Worm (Caenorhabditis elegans) whole organism, L1 larva: ENCODE results near the gene scav-1.

ENCODE experiments used
- C16A3.4 ChIP-seq: fragments of 150-350 bp; optimal IDR thresholded peaks from 2 replicates; lab custom pipeline; 2014; ENCODE audit warnings: missing biosample characterization, missing genetic modification characterization
- aly-2 ChIP-seq: fragments of 150-350 bp; optimal IDR thresholded peaks from 2 replicates; lab custom pipeline; 2014; ENCODE audit warnings: missing biosample characterization, missing genetic modification characterization
- ceh-63 ChIP-seq: fragments of 200-800 bp; sonication (Bioruptor generic); optimal IDR thresholded peaks from 2 replicates; lab custom pipeline; 2018; ENCODE audit warnings: mild to moderate bottlenecking, missing genetic modification characterization, missing compliant biosample characterization
- ceh-8 ChIP-seq: fragments of 200-800 bp; sonication (Bioruptor generic); optimal IDR thresholded peaks from 2 replicates; lab custom pipeline; 2018; ENCODE audit warnings: mild to moderate bottlenecking, missing genetic modification characterization, moderate library complexity, missing compliant biosample characterization
- ceh-88 ChIP-seq: fragments of 200-800 bp; sonication (Bioruptor generic); IDR thresholded peaks from 2 replicates; pipeline ENCODE4 v1.3.6; 2022; ENCODE audit warnings: missing genetic modification characterization, missing compliant biosample characterization
- ces-1 ChIP-seq: fragments of 150-350 bp; optimal IDR thresholded peaks from 2 replicates; lab custom pipeline; 2014; ENCODE audit warnings: missing biosample characterization, missing genetic modification reagents, missing genetic modification characterization
- dsc-1 ChIP-seq: sonication (generic microtip); optimal IDR thresholded peaks from 2 replicates; lab custom pipeline; 2016; ENCODE audit warnings: mild to moderate bottlenecking, missing genetic modification characterization, missing compliant biosample characterization
- efl-1 ChIP-seq, 4 experiments: fragments of 150-350 bp; optimal IDR thresholded peaks in 3 of 4; peaks in 1 of 4; 1 replicate in 1 of 4; 2 replicates in 3 of 4; lab custom pipeline; 2014; ENCODE audit warnings: missing biosample characterization in 2 of 4, missing genetic modification characterization in 2 of 4, missing genetic modification reagents in 2 of 4
- efl-3 ChIP-seq: fragments of 200-800 bp; sonication (Bioruptor generic); optimal IDR thresholded peaks from 2 replicates; lab custom pipeline; 2018; ENCODE audit warnings: mild to moderate bottlenecking, missing genetic modification characterization, missing compliant biosample characterization
- egl-13 ChIP-seq: sonication (generic microtip); optimal IDR thresholded peaks from 2 replicates; lab custom pipeline; 2016; ENCODE audit warnings: missing genotype, missing genetic modification reagents, missing genetic modification characterization, missing compliant biosample characterization
- egl-27 ChIP-seq, 2 experiments: fragments of 150-350 bp in 1 of 2; sonication (generic microtip); optimal IDR thresholded peaks; 3 replicates each; lab custom pipeline; 2017 to 2018; ENCODE audit warnings: missing biosample characterization in 2 of 2, missing genetic modification characterization in 2 of 2, missing genetic modification reagents in 2 of 2
- ets-5 ChIP-seq: fragments of 200-800 bp; sonication (Bioruptor generic); IDR thresholded peaks from 2 replicates; pipeline ENCODE4 v1.3.6; 2022; ENCODE audit warnings: missing genetic modification characterization, missing compliant biosample characterization
- fkh-8 ChIP-seq: sonication (generic microtip); optimal IDR thresholded peaks from 2 replicates; lab custom pipeline; 2016; ENCODE audit warnings: mild to moderate bottlenecking, missing genetic modification characterization, missing compliant biosample characterization
- irx-1 ChIP-seq: sonication (generic microtip); optimal IDR thresholded peaks from 2 replicates; lab custom pipeline; 2016; ENCODE audit warnings: missing genetic modification characterization, missing compliant biosample characterization
- lin-13 ChIP-seq: fragments of 150-350 bp; optimal IDR thresholded peaks from 2 replicates; lab custom pipeline; 2014; ENCODE audit warnings: missing biosample characterization, missing genetic modification reagents, missing genetic modification characterization
- lin-15B ChIP-seq: fragments of 150-350 bp; sonication (generic microtip); optimal IDR thresholded peaks from 3 replicates; lab custom pipeline; 2014; ENCODE audit warnings: missing biosample characterization, missing genetic modification characterization
- lin-35 ChIP-seq, 2 experiments: fragments of 150-350 bp; optimal IDR thresholded peaks; 2 replicates each; lab custom pipeline; 2014; ENCODE audit warnings: missing biosample characterization in 2 of 2, missing genetic modification characterization in 2 of 2, missing genetic modification reagents in 2 of 2
- lir-3 ChIP-seq: sonication (generic microtip); optimal IDR thresholded peaks from 2 replicates; lab custom pipeline; 2016; ENCODE audit warnings: mild to moderate bottlenecking, missing genetic modification characterization, moderate library complexity, missing compliant biosample characterization; ENCODE audit not compliant: poor library complexity
- mdl-1 ChIP-seq, 2 experiments: fragments of 150-350 bp; optimal IDR thresholded peaks; 2 replicates each; lab custom pipeline; 2014 to 2017; ENCODE audit warnings: missing biosample characterization in 2 of 2, missing genetic modification characterization in 2 of 2, inconsistent platforms in 1 of 2
- mef-2 ChIP-seq: fragments of 150-350 bp; optimal IDR thresholded peaks from 2 replicates; lab custom pipeline; 2014; ENCODE audit warnings: missing biosample characterization, missing genetic modification characterization
- nhr-11 ChIP-seq: fragments of 150-350 bp; optimal IDR thresholded peaks from 2 replicates; lab custom pipeline; 2014; ENCODE audit warnings: missing biosample characterization, missing genetic modification characterization
- nhr-19 ChIP-seq: fragments of 200-800 bp; sonication (Bioruptor generic); conservative IDR thresholded peaks from 2 replicates; pipeline ENCODE4 v1.3.6; 2022; ENCODE audit warnings: missing genetic modification characterization, missing compliant biosample characterization
- nhr-20 ChIP-seq: sonication (generic microtip); optimal IDR thresholded peaks from 2 replicates; lab custom pipeline; 2016; ENCODE audit warnings: mild to moderate bottlenecking, missing genetic modification characterization, missing compliant biosample characterization
- nhr-28 ChIP-seq: fragments of 150-350 bp; optimal IDR thresholded peaks from 2 replicates; lab custom pipeline; 2014; ENCODE audit warnings: missing biosample characterization, missing genetic modification characterization
- nhr-85 ChIP-seq: sonication (generic microtip); peaks from one replicate; lab custom pipeline; 2016; ENCODE audit warnings: missing genetic modification characterization, inconsistent platforms, missing compliant biosample characterization
- pag-3 ChIP-seq: sonication (generic microtip); optimal IDR thresholded peaks from 2 replicates; lab custom pipeline; 2017; ENCODE audit warnings: missing genetic modification characterization, mild to moderate bottlenecking, missing compliant biosample characterization, antibody characterized with exemption, borderline replicate concordance; ENCODE audit not compliant: insufficient read depth
- pax-3 ChIP-seq: fragments of 200-800 bp; sonication (Bioruptor generic); optimal IDR thresholded peaks from 2 replicates; lab custom pipeline; 2018; ENCODE audit warnings: mild to moderate bottlenecking, missing genetic modification characterization, moderate library complexity, missing compliant biosample characterization
- pqm-1 ChIP-seq: sonication (generic microtip); optimal IDR thresholded peaks from 3 replicates; lab custom pipeline; 2017; ENCODE audit warnings: missing biosample characterization, missing genetic modification characterization
- rnt-1 ChIP-seq: sonication (generic microtip); optimal IDR thresholded peaks from 2 replicates; lab custom pipeline; 2016; ENCODE audit warnings: mild to moderate bottlenecking, missing genetic modification characterization, moderate library complexity, missing compliant biosample characterization
- skn-1 ChIP-seq: fragments of 150-350 bp; optimal IDR thresholded peaks from 2 replicates; lab custom pipeline; 2014; ENCODE audit warnings: missing biosample characterization, missing genetic modification characterization
- snu-23 ChIP-seq: sonication (generic microtip); optimal IDR thresholded peaks from 2 replicates; lab custom pipeline; 2016; ENCODE audit warnings: missing genetic modification characterization, missing compliant biosample characterization
- swsn-7 ChIP-seq: sonication (generic microtip); optimal IDR thresholded peaks from 2 replicates; lab custom pipeline; 2016; ENCODE audit warnings: missing genetic modification characterization, missing compliant biosample characterization
- tbx-2 ChIP-seq: sonication (generic microtip); optimal IDR thresholded peaks from 2 replicates; lab custom pipeline; 2016; ENCODE audit warnings: missing genetic modification characterization, missing compliant biosample characterization
- tlp-1 ChIP-seq: fragments of 150-350 bp; optimal IDR thresholded peaks from 2 replicates; lab custom pipeline; 2014; ENCODE audit warnings: missing biosample characterization, missing genetic modification characterization
- unc-98 ChIP-seq: fragments of 200-800 bp; sonication (Bioruptor generic); IDR thresholded peaks from 2 replicates; pipeline ENCODE4 v1.3.6; 2022; ENCODE audit warnings: missing genetic modification characterization, missing compliant biosample characterization
- ztf-11 ChIP-seq, 2 experiments: sonication (generic microtip); optimal IDR thresholded peaks; 2 replicates each; lab custom pipeline; 2016 to 2017; ENCODE audit warnings: missing genetic modification characterization in 2 of 2, missing biosample characterization in 1 of 2, missing compliant biosample characterization in 1 of 2

scav-1 gene

DNA sequence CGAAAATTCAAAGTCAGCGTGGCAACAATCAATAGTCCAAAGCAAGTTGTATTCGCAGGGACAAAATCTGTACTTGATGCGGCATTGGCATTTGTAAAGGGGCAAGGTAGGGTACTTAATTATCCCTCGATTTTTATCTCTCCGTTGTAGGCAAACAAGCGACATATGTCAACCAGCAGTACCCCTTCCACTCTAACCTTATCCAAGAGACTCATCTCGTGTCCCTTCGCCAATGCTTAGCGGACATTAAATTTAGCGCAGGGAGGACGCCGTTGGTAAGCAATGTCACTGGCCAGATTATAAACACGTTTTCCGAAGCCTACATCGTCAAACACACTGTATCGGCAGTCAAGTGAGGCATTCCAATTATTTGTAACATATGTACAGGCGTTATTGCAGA lies 29.0 kb upstream of the scav-1 start (continued):
- TF ChIP-seq mef-2 = peak; percentile 93
- TF ChIP-seq ces-1 (GFP tag; lab: Kevin White, UChicago) = peak; percentile 48
- TF ChIP-seq rnt-1 (tag; lab: Kevin White, UChicago) = peak; percentile 97
- TF ChIP-seq ceh-8 (GFP tag; lab: Kevin White, UChicago) = peak; percentile 98
- no peak for TF ChIP-seq lin-15B

DNA sequence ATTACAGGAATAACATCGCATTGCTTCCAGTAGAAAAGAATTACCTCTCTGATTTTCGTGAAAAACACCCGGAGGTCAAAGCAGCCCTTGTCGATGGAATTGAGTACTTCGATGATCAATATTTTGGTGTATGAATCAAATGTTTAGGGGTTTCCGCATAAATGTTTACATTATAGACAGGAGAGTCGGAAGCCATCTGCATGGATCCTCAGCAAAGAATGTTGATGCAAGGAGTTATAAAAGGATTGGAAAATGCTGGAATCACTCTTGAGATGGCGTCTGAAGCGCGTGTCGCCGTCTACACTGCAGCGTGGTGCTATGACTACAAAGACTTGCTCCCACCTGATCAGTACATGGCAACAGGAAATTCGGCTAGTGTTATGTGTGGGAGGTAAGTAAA lies 13.9 kb upstream of the scav-1 start, which contains the start of gene C41A3.2:
Gene C41A3.2, minus strand, starts transcription at position 101 of the 400 bp plus-strand sequence.
- TF ChIP-seq dsc-1 (no peak), ceh-88 (GFP tag; lab: Robert Waterston, UW) (no peak), tlp-1 (no peak), nhr-11 (no peak), nhr-20 (no peak), ztf-11 (tag; optimal IDR thresholded peaks at IDR 0.05; lab: Kevin White, UChicago) (no peak), nhr-28 (no peak), irx-1 (no peak), efl-3 (GFP tag; lab: Kevin White, UChicago) (no peak)

DNA sequence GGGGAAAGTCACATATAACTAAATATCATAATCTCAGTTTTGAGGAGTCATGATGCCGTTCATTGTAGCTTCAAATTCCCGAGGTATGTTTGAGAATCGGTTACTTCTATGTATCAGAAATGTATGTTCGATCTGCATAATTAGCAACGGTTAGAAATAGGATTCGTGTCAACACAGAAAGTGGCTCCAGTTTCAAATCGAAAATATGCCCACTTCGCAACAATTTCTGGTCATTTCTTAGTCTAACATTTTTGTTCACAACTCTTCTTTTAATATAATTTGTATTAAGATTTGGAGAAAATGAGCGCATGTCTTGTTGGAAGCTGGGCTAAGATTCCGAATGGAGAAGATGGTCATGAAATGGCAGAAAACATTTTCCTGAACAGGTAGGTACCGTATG lies 13.1 kb upstream of the scav-1 start, which contains the start of gene pks-1:
Gene pks-1, plus strand, starts transcription at position 301 of the 400 bp plus-strand sequence.
- TF ChIP-seq lin-13 (GFP tag; lab: Kevin White, UChicago) = no peak
- TF ChIP-seq snu-23 (GFP tag; lab: Kevin White, UChicago) = no peak
- no peak for TF ChIP-seq nhr-28
- no peak for TF ChIP-seq mef-2
- no peak for TF ChIP-seq tbx-2 (tag; lab: Kevin White, UChicago)
- no peak for TF ChIP-seq swsn-7
- TF ChIP-seq skn-1 (tag; lab: Kevin White, UChicago) = no peak
- no peak for TF ChIP-seq egl-27 (tag; optimal IDR thresholded peaks at IDR 0.05; lab: Kevin White, UChicago)
- TF ChIP-seq egl-13 = no peak
- TF ChIP-seq aly-2 = no peak
- TF ChIP-seq pqm-1 (tag; lab: Kevin White, UChicago) = no peak
- TF ChIP-seq pag-3 (tag; lab: Kevin White, UChicago) = no peak
- TF ChIP-seq fkh-8 (tag; lab: Kevin White, UChicago) = no peak
- TF ChIP-seq mdl-1 (tag; optimal IDR thresholded peaks at IDR 0.05; lab: Kevin White, UChicago) = no peak
- no peak for TF ChIP-seq lir-3 (tag; lab: Kevin White, UChicago)
- no peak for TF ChIP-seq efl-1 (optimal IDR thresholded peaks at IDR 0.05; lab: Kevin White, UChicago)
- TF ChIP-seq efl-1 (GFP tag; optimal IDR thresholded peaks at IDR 0.05 in 1 of 2; lab: Kevin White, UChicago) = no peak
- no peak for TF ChIP-seq unc-98 (GFP tag; lab: Robert Waterston, UW)

DNA sequence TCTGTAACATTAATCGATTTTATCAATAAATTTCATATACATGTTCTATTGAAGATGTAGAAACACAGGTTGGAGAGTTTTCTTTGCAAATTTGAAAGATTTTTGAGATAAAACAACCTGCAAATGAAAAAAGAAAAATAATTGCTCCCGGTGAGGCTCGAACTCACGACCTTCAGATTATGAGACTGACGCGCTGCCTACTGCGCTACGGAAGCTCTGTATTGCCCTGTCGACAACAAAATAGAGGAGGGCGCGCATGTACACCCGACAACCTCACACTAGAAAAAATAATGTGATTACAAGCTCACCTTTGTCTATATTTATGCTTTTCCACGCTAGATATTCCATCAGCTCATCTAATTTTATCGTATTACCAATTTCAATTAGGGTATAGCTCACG lies 6.9 kb upstream of the scav-1 start:
- TF ChIP-seq snu-23 (GFP tag; lab: Kevin White, UChicago) (peak; percentile 35), nhr-85 (peak; percentile 70), dsc-1 (peak; percentile 39), pax-3 (no peak), pag-3 (tag; lab: Kevin White, UChicago) (no peak), mef-2 (no peak), ceh-88 (GFP tag; lab: Robert Waterston, UW) (0 out of 2 replicates have a peak, but pooled peaks have one; percentile 16), C16A3.4 (tag; lab: Kevin White, UChicago) (peak; percentile 13), swsn-7 (peak; percentile 10), rnt-1 (tag; lab: Kevin White, UChicago) (peak; percentile 48), lin-13 (GFP tag; lab: Kevin White, UChicago) (no peak), lin-35 (GFP tag; optimal IDR thresholded peaks at IDR 0.05; lab: Kevin White, UChicago) (peak in 1 of 2 experiments; percentile 45), ceh-63 (GFP tag; lab: Kevin White, UChicago) (no peak), ets-5 (GFP tag; lab: Robert Waterston, UW) (no peak), nhr-19 (GFP tag; lab: Robert Waterston, UW) (peak; percentile 25; the same call in 1 of the 2 replicates), nhr-20 (peak; percentile 16), efl-1 (optimal IDR thresholded peaks at IDR 0.05; lab: Kevin White, UChicago) (no peak), efl-1 (GFP tag; optimal IDR thresholded peaks at IDR 0.05 in 1 of 2; lab: Kevin White, UChicago) (peak in 1 of 2 experiments; percentile 24)
